Worm (Caenorhabditis elegans): Measurements from ENCODE around the gene C55B6.7.

Gene C55B6.7

ce11 chrX:7162764-7163163 lies 29.0 kb downstream of the C55B6.7 start:
- TF ChIP-seq hmbx-1 (tag; optimal IDR thresholded peaks at IDR 0.05): no peak
- TF ChIP-seq tbx-11 (GFP tag; IDR thresholded peaks at IDR 0.05): no peak
- TF ChIP-seq ceh-13 (GFP tag; optimal IDR thresholded peaks at IDR 0.05): no peak
- no peak for TF ChIP-seq tbx-37 (GFP tag; conservative IDR thresholded peaks at IDR 0.05)
- TF ChIP-seq ets-7 (tag; optimal IDR thresholded peaks at IDR 0.05): no peak
- no peak for TF ChIP-seq F13C5.2 (tag; optimal IDR thresholded peaks at IDR 0.05)

DNA sequence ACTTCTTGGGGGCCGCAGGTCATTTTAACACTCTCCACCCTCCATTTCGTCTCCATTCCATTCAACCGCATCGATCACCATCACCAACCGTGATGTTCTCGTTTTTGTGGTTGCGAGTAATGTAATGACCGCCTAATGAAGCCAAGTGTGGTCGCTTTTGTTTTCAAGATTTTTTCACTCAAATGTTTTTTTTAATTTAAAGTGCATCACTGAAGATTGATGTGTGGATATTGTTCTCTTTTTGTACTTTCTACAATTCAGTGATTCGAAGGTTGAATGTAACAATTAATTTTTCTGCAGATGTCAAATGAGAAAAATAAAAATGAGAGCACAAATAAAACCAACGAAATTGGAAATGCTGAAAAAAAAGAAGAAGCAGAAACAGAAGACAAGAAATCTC lies 33.0 kb downstream of the C55B6.7 start, which contains the start of gene pgp-10:
Gene pgp-10, plus strand, starts transcription at position 301 of the 400 bp plus-strand sequence.
- TF ChIP-seq ceh-36 (tag; optimal IDR thresholded peaks at IDR 0.05) (no peak), ceh-13 (GFP tag; optimal IDR thresholded peaks at IDR 0.05) (no peak), tra-4 (tag; optimal IDR thresholded peaks at IDR 0.05) (no peak), hmbx-1 (tag; optimal IDR thresholded peaks at IDR 0.05) (no peak), pes-1 (GFP tag; IDR thresholded peaks at IDR 0.05) (no peak), ets-7 (tag; optimal IDR thresholded peaks at IDR 0.05) (no peak), hnd-1 (tag; optimal IDR thresholded peaks at IDR 0.05) (no peak), tbx-37 (GFP tag; conservative IDR thresholded peaks at IDR 0.05) (no peak), F13C5.2 (tag; optimal IDR thresholded peaks at IDR 0.05) (no peak), aly-1 (tag; optimal IDR thresholded peaks at IDR 0.05) (no peak), sea-1 (GFP tag; conservative IDR thresholded peaks at IDR 0.05) (no peak), hmg-4 (GFP tag; optimal IDR thresholded peaks at IDR 0.05) (no peak)

DNA sequence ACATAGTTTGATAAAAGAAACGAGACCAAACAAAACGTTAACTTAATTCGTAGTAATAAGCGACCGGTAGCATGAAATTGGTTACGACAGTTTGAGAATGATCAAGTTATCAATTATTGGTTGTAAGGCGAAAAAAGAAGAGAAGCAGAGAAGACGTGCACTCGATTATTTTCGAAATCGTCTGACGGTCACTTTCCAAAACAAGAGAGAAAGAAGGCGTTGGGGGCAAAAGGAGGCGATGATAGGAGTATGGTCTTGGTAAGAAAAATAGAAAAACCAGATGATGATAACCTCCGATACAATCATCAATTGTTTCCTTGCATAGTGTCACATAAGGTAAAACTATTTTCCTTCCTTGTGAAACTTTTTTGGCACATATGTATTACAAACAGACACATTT lies 34.3 kb downstream of the C55B6.7 start:
- TF ChIP-seq scrt-1 (GFP tag; IDR thresholded peaks at IDR 0.05): no peak
- TF ChIP-seq ceh-36 (tag; optimal IDR thresholded peaks at IDR 0.05): no peak
- no peak for TF ChIP-seq ets-7 (tag; optimal IDR thresholded peaks at IDR 0.05)
- TF ChIP-seq hmbx-1 (tag; optimal IDR thresholded peaks at IDR 0.05): no peak

- no peak for TF ChIP-seq tra-4 (tag; optimal IDR thresholded peaks at IDR 0.05)
- TF ChIP-seq tbx-11 (GFP tag; IDR thresholded peaks at IDR 0.05): no peak
- no peak for TF ChIP-seq tbx-37 (GFP tag; conservative IDR thresholded peaks at IDR 0.05)
- no peak for TF ChIP-seq B0310.2 (tag; optimal IDR thresholded peaks at IDR 0.05)
- no peak for TF ChIP-seq ceh-36 (tag; optimal IDR thresholded peaks at IDR 0.05)
- TF ChIP-seq flt-1 (GFP tag; IDR thresholded peaks at IDR 0.05): no peak
These were observed 35.9 kb downstream of the C55B6.7 start, which contains the start of gene C54D1.7 for ce11 chrX:7155879-7156278. Gene C54D1.7 (minus strand): TSS chrX:7156035.

DNA sequence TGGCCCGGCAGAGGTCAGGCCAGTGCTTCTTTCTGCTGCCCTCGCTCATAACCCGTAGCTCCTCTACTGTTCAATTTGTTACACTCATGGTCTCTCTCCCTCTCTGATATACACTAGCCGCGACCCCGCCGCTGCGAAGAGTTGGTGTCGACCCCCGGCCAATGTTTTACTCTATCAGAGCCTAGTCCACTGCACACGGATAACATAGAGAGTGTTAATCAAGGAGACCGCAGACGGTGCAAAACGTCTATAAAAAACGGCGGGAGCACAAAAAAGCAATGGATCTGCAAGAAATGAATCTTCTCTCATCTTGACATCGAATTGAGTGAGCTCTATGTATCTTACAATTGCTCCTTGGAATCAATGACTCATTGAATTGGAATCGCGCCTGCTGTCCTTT lies 38.3 kb downstream of the C55B6.7 start:
- no peak for TF ChIP-seq scrt-1 (GFP tag; IDR thresholded peaks at IDR 0.05)
- no peak for TF ChIP-seq ama-1 (optimal IDR thresholded peaks at IDR 0.05)
- TF ChIP-seq sea-1 (GFP tag; conservative IDR thresholded peaks at IDR 0.05): no peak
- no peak for TF ChIP-seq tbx-11 (GFP tag; IDR thresholded peaks at IDR 0.05)
- TF ChIP-seq ceh-13 (GFP tag; optimal IDR thresholded peaks at IDR 0.05): no peak
- no peak for TF ChIP-seq hnd-1 (tag; optimal IDR thresholded peaks at IDR 0.05)
- no peak for TF ChIP-seq ets-7 (tag; optimal IDR thresholded peaks at IDR 0.05)
- TF ChIP-seq hmg-4 (GFP tag; optimal IDR thresholded peaks at IDR 0.05): no peak
- TF ChIP-seq aly-1 (tag; optimal IDR thresholded peaks at IDR 0.05): no peak
- TF ChIP-seq ceh-36 (tag; optimal IDR thresholded peaks at IDR 0.05): no peak
- no peak for TF ChIP-seq hmbx-1 (tag; optimal IDR thresholded peaks at IDR 0.05)
- no peak for TF ChIP-seq pes-1 (GFP tag; IDR thresholded peaks at IDR 0.05)
- TF ChIP-seq flt-1 (GFP tag; IDR thresholded peaks at IDR 0.05): no peak
- TF ChIP-seq tbx-37 (GFP tag; conservative IDR thresholded peaks at IDR 0.05): no peak
- TF ChIP-seq tra-4 (tag; optimal IDR thresholded peaks at IDR 0.05): no peak
- no peak for TF ChIP-seq F13C5.2 (tag; optimal IDR thresholded peaks at IDR 0.05)

ce11 chrX:7151976-7152528 lies 39.7 kb downstream of the C55B6.7 start:
- TF ChIP-seq tra-4 (tag; optimal IDR thresholded peaks at IDR 0.05): no peak
- no peak for TF ChIP-seq pes-1 (GFP tag; IDR thresholded peaks at IDR 0.05)
- TF ChIP-seq F13C5.2 (tag; optimal IDR thresholded peaks at IDR 0.05): no peak
- TF ChIP-seq ceh-13 (GFP tag; optimal IDR thresholded peaks at IDR 0.05): no peak
- no peak for TF ChIP-seq hnd-1 (tag; optimal IDR thresholded peaks at IDR 0.05)
- TF ChIP-seq tbx-11 (GFP tag; IDR thresholded peaks at IDR 0.05): no peak
- TF ChIP-seq ets-7 (tag; optimal IDR thresholded peaks at IDR 0.05): no peak
- TF ChIP-seq hmg-4 (GFP tag; optimal IDR thresholded peaks at IDR 0.05): no peak
- TF ChIP-seq aly-1 (tag; optimal IDR thresholded peaks at IDR 0.05): no peak
- no peak for TF ChIP-seq ama-1 (optimal IDR thresholded peaks at IDR 0.05)
- TF ChIP-seq hmbx-1 (tag; optimal IDR thresholded peaks at IDR 0.05): no peak
- no peak for TF ChIP-seq flt-1 (GFP tag; IDR thresholded peaks at IDR 0.05)
- no peak for TF ChIP-seq tbx-37 (GFP tag; conservative IDR thresholded peaks at IDR 0.05)

DNA sequence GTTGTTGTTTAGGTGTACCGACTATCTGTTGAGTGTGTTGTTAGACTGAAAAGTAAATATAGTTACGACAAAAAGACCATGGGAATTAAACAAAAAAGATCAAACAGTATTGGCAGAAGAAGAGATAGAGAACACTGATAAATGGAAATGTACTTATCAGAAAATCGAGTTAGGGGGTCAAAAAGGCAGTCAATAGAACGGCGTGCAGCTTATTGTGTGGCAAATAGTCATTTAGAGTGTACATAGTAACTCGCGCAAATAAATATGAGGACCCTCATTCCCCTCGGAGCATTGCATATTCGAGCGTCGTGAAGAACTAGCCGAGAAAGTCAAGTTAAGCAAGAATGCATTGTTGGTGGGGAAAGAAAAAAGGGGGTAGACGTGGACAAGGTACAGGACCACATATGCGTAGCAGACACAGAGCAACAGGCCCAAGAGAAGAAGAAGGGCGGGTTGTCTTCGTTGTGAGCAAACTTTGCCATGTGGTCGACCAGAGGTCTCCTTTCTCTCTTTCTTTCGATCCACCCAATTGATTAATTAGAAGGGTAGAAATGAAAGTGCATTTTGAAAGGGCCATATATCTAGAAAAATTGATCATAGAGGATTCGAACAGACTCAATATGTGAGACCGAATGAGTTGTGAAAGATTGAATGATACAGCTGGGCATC lies 40.5 kb downstream of the C55B6.7 start, which contains the start of gene lam-2:
Gene lam-2, minus strand, starts transcription at position 51 of the 669 bp plus-strand sequence.
- peak; percentile 39 for TF ChIP-seq hmg-4 (GFP tag; optimal IDR thresholded peaks at IDR 0.05)
- TF ChIP-seq hmbx-1 (tag; optimal IDR thresholded peaks at IDR 0.05): no peak

- no peak for TF ChIP-seq F13C5.2 (tag; optimal IDR thresholded peaks at IDR 0.05)
- TF ChIP-seq pes-1 (GFP tag; IDR thresholded peaks at IDR 0.05): no peak
- TF ChIP-seq tbx-11 (GFP tag; IDR thresholded peaks at IDR 0.05): no peak
- no peak for TF ChIP-seq hmg-4 (GFP tag; optimal IDR thresholded peaks at IDR 0.05)
- no peak for TF ChIP-seq B0310.2 (tag; optimal IDR thresholded peaks at IDR 0.05)
- TF ChIP-seq ceh-13 (GFP tag; optimal IDR thresholded peaks at IDR 0.05): no peak
- TF ChIP-seq aly-1 (tag; optimal IDR thresholded peaks at IDR 0.05): no peak
- no peak for TF ChIP-seq hmbx-1 (tag; optimal IDR thresholded peaks at IDR 0.05)
- TF ChIP-seq ceh-36 (tag; optimal IDR thresholded peaks at IDR 0.05): no peak
- no peak for TF ChIP-seq tra-4 (tag; optimal IDR thresholded peaks at IDR 0.05)
- TF ChIP-seq hnd-1 (tag; optimal IDR thresholded peaks at IDR 0.05): no peak
- TF ChIP-seq scrt-1 (GFP tag; IDR thresholded peaks at IDR 0.05): no peak
- no peak for TF ChIP-seq ama-1 (optimal IDR thresholded peaks at IDR 0.05)
- no peak for TF ChIP-seq ets-7 (tag; optimal IDR thresholded peaks at IDR 0.05)
- no peak for TF ChIP-seq sea-1 (GFP tag; conservative IDR thresholded peaks at IDR 0.05)
- TF ChIP-seq flt-1 (GFP tag; IDR thresholded peaks at IDR 0.05): no peak
- TF ChIP-seq tbx-37 (GFP tag; conservative IDR thresholded peaks at IDR 0.05): no peak
These were observed 42.1 kb downstream of the C55B6.7 start for ce11 chrX:7149670-7150069.
